Fruit fly (Drosophila melanogaster): ENCODE data around the gene CG11052.

Gene CG11052

dm6 chr3R:8029496-8030013 lies 20.5 kb upstream of the CG11052 start, which contains the start of gene ImpE3:
ImpE3 (minus strand) TSS chr3R:8029546.
- no peak for TF ChIP-seq Myc (optimal IDR thresholded peaks at IDR 0.05)
- TF ChIP-seq dsf (GFP tag; optimal IDR thresholded peaks at IDR 0.05; ENCODE audit: borderline replicate concordance) = no peak
- peak; percentile 67 for TF ChIP-seq br (GFP tag; optimal IDR thresholded peaks at IDR 0.05)
- TF ChIP-seq jim (GFP tag; optimal IDR thresholded peaks at IDR 0.05) = no peak
- no peak for TF ChIP-seq tai (GFP tag; optimal IDR thresholded peaks at IDR 0.05)
- peak; percentile 66 for TF ChIP-seq rgr (GFP tag; optimal IDR thresholded peaks at IDR 0.05)
- no peak for TF ChIP-seq dl (GFP tag; optimal IDR thresholded peaks at IDR 0.05; ENCODE audit: insufficient read depth in 1 of 2, partially characterized antibody in 2 of 2)
- peak; percentile 14 for TF ChIP-seq CG32264 (GFP tag; optimal IDR thresholded peaks at IDR 0.05)
- no peak for TF ChIP-seq CrebA (GFP tag; optimal IDR thresholded peaks at IDR 0.05; ENCODE audit: borderline replicate concordance)
- TF ChIP-seq sv (GFP tag; optimal IDR thresholded peaks at IDR 0.05) = no peak
- TF ChIP-seq woc (GFP tag; optimal IDR thresholded peaks at IDR 0.05) = peak; percentile 91
- TF ChIP-seq h (GFP tag; optimal IDR thresholded peaks at IDR 0.05) = peak; percentile 75
- TF ChIP-seq usp (GFP tag; optimal IDR thresholded peaks at IDR 0.05) = no peak
- no peak for TF ChIP-seq Jra (GFP tag; optimal IDR thresholded peaks at IDR 0.05)
- no peak for TF ChIP-seq Hnf4 (GFP tag; optimal IDR thresholded peaks at IDR 0.05)
- peak; percentile 59 for TF ChIP-seq ey (GFP tag; optimal IDR thresholded peaks at IDR 0.05)
- no peak for TF ChIP-seq Dif (GFP tag; optimal IDR thresholded peaks at IDR 0.05; ENCODE audit: partially characterized antibody)
- no peak for TF ChIP-seq GATAd (GFP tag; optimal IDR thresholded peaks at IDR 0.05)
- peak; percentile 79 for TF ChIP-seq fru (GFP tag; optimal IDR thresholded peaks at IDR 0.05)
- TF ChIP-seq Hr83 (GFP tag; optimal IDR thresholded peaks at IDR 0.05; ENCODE audit: poor library complexity, severe bottlenecking) = no peak
- no peak for TF ChIP-seq N (GFP tag; optimal IDR thresholded peaks at IDR 0.05)
- no peak for TF ChIP-seq Abd-B (GFP tag; optimal IDR thresholded peaks at IDR 0.05)
- no peak for TF ChIP-seq pan (optimal IDR thresholded peaks at IDR 0.05)
- TF ChIP-seq brk (GFP tag; optimal IDR thresholded peaks at IDR 0.05) = no peak
- TF ChIP-seq Hr78 (GFP tag; optimal IDR thresholded peaks at IDR 0.05) = no peak
- TF ChIP-seq psq (GFP tag; optimal IDR thresholded peaks at IDR 0.05) = peak; percentile 61
- peak; percentile 74 for TF ChIP-seq HLH106 (tag; optimal IDR thresholded peaks at IDR 0.05)
- TF ChIP-seq CG9705 (GFP tag; optimal IDR thresholded peaks at IDR 0.05) = peak; percentile 46
- TF ChIP-seq dmrt93B (GFP tag; optimal IDR thresholded peaks at IDR 0.05) = peak; percentile 30
- TF ChIP-seq Mio (GFP tag; optimal IDR thresholded peaks at IDR 0.05) = no peak
- peak in 1 of 2 experiments; percentile 76 for TF ChIP-seq foxo (GFP tag; optimal IDR thresholded peaks at IDR 0.05)
- peak; percentile 63 for TF ChIP-seq OdsH (GFP tag; optimal IDR thresholded peaks at IDR 0.05)
- TF ChIP-seq Vsx2 (GFP tag; optimal IDR thresholded peaks at IDR 0.05; ENCODE audit: partially characterized antibody) = no peak
- TF ChIP-seq Dfd (GFP tag; optimal IDR thresholded peaks at IDR 0.05) = no peak
- peak; percentile 80 for TF ChIP-seq Sp1 (GFP tag; optimal IDR thresholded peaks at IDR 0.05)
- peak; percentile 2 for TF ChIP-seq Rel (GFP tag; optimal IDR thresholded peaks at IDR 0.05)
- TF ChIP-seq Rel (tag; optimal IDR thresholded peaks at IDR 0.05) = peak; percentile 96
- no peak for TF ChIP-seq lola (GFP tag; optimal IDR thresholded peaks at IDR 0.05)
- TF ChIP-seq sage (GFP tag; optimal IDR thresholded peaks at IDR 0.05) = peak; percentile 63

dm6 chr3R:8027203-8027688 lies 18.1 kb upstream of the CG11052 start:
- TF ChIP-seq sv (GFP tag; optimal IDR thresholded peaks at IDR 0.05) (peak; percentile 12), OdsH (GFP tag; optimal IDR thresholded peaks at IDR 0.05) (peak; percentile 81), woc (GFP tag; optimal IDR thresholded peaks at IDR 0.05) (peak; percentile 75), HLH106 (tag; optimal IDR thresholded peaks at IDR 0.05) (peak; percentile 82), Dif (GFP tag; optimal IDR thresholded peaks at IDR 0.05; ENCODE audit: partially characterized antibody) (peak; percentile 55), dl (GFP tag; optimal IDR thresholded peaks at IDR 0.05; ENCODE audit: insufficient read depth in 1 of 2, partially characterized antibody in 2 of 2) (peak; percentile 17 to 28), br (GFP tag; optimal IDR thresholded peaks at IDR 0.05) (peak; percentile 62), Rel (GFP tag; optimal IDR thresholded peaks at IDR 0.05) (peak; percentile 22), Rel (tag; optimal IDR thresholded peaks at IDR 0.05) (peak; percentile 51), lola (GFP tag; optimal IDR thresholded peaks at IDR 0.05) (no peak), foxo (GFP tag; optimal IDR thresholded peaks at IDR 0.05) (peak in 1 of 2 experiments; percentile 76), h (GFP tag; optimal IDR thresholded peaks at IDR 0.05) (peak; percentile 18), sage (GFP tag; optimal IDR thresholded peaks at IDR 0.05) (peak; percentile 67), psq (GFP tag; optimal IDR thresholded peaks at IDR 0.05) (peak; percentile 85), Sp1 (GFP tag; optimal IDR thresholded peaks at IDR 0.05) (peak; percentile 90), rgr (GFP tag; optimal IDR thresholded peaks at IDR 0.05) (peak; percentile 84), tai (GFP tag; optimal IDR thresholded peaks at IDR 0.05) (no peak), Mio (GFP tag; optimal IDR thresholded peaks at IDR 0.05) (no peak), Jra (GFP tag; optimal IDR thresholded peaks at IDR 0.05) (no peak), ey (GFP tag; optimal IDR thresholded peaks at IDR 0.05) (peak; percentile 53), jim (GFP tag; optimal IDR thresholded peaks at IDR 0.05) (no peak), dmrt93B (GFP tag; optimal IDR thresholded peaks at IDR 0.05) (peak; percentile 65), brk (GFP tag; optimal IDR thresholded peaks at IDR 0.05) (no peak)

Data from whole organism, wandering third instar larva.